Worm (Caenorhabditis elegans) whole organism, L3 larva: Measurements from ENCODE around the gene dod-6.

Source experiments
- ama-1 ChIP-seq: fragments of 150-350 bp; optimal IDR thresholded peaks from 2 replicates; lab custom pipeline; 2018
- ceh-16 ChIP-seq: sonication (generic microtip); optimal IDR thresholded peaks from 2 replicates; lab custom pipeline; 2017; ENCODE audit warnings: missing biosample characterization, missing genetic modification characterization
- elt-2 ChIP-seq: sonication (generic microtip); optimal IDR thresholded peaks from 2 replicates; lab custom pipeline; 2016; ENCODE audit warnings: missing genetic modification reagents, mild to moderate bottlenecking, missing genetic modification characterization, missing compliant biosample characterization
- jun-1 ChIP-seq: fragments of 150-350 bp; optimal IDR thresholded peaks from 2 replicates; lab custom pipeline; 2014; ENCODE audit warnings: missing biosample characterization, missing genetic modification reagents, missing genetic modification characterization
- nhr-25 ChIP-seq: sonication (generic microtip); optimal IDR thresholded peaks from 2 replicates; lab custom pipeline; 2017; ENCODE audit warnings: missing biosample characterization, missing genetic modification characterization
- nhr-77 ChIP-seq: fragments of 150-350 bp; optimal IDR thresholded peaks from 2 replicates; lab custom pipeline; 2014; ENCODE audit warnings: missing biosample characterization, missing genetic modification characterization
- skn-1 ChIP-seq: fragments of 150-350 bp; optimal IDR thresholded peaks from 2 replicates; lab custom pipeline; 2014; ENCODE audit warnings: missing biosample characterization, missing genetic modification characterization
- snpc-4 ChIP-seq: fragments of 150-350 bp; optimal IDR thresholded peaks from 2 replicates; lab custom pipeline; 2014; ENCODE audit warnings: missing biosample characterization, missing genetic modification characterization
- unc-62 ChIP-seq: fragments of 150-350 bp; sonication (generic microtip); optimal IDR thresholded peaks from 4 replicates; lab custom pipeline; 2014; ENCODE audit warnings: missing biosample characterization, missing genetic modification reagents, missing genetic modification characterization
- ztf-4 ChIP-seq: fragments of 150-350 bp; optimal IDR thresholded peaks from 2 replicates; lab custom pipeline; 2014; ENCODE audit warnings: missing biosample characterization, missing genetic modification characterization

DNA sequence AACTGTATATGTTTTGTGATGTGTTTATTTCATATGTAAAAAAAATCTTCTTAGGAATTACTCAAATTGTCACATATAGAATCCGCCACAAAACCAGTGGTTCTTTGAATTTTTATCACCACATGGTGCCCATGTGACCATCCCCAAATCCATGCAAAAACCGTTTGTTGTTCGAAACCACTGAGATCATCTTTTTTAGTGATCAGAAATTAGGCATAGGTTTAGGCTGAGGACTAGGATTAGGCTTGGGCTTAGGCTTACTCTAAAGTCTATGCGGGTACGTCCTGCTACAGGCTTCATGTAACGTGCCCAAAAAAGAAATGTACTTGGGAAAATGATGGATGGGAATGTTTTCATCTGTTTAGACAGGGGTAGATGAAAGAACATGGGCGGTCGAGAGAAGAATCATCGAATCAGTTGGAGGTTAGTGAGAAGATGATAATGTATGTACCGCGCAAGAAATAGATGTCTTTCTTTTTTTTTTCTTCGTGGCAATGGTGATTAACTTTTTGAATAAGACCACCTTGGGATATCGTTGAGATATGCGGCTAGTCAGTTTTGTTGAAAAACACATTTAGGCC lies 38.9 kb downstream of the dod-6 start:
- no peak for TF ChIP-seq jun-1 (tag; lab: Kevin White, UChicago)
- peak; percentile 37 for TF ChIP-seq ama-1 (lab: Kevin White, UChicago)
- no peak for TF ChIP-seq ceh-16 (tag; lab: Kevin White, UChicago)
- no peak for TF ChIP-seq nhr-77
- TF ChIP-seq ztf-4 = peak; percentile 16
- TF ChIP-seq unc-62 = no peak
- no peak for TF ChIP-seq skn-1
- TF ChIP-seq nhr-25 = peak; percentile 25
- TF ChIP-seq snpc-4 (tag; lab: Kevin White, UChicago) = no peak
- TF ChIP-seq elt-2 (tag; lab: Kevin White, UChicago) = no peak
